Fruit fly (Drosophila melanogaster) whole organism, embryonic: ENCODE data around the gene CG1572.

Experiments
- Bgb ChIP-seq: fragments of 200-800 bp; sonication (Bioruptor generic); IDR thresholded peaks from 2 replicates; pipeline ENCODE4 v1.3.6; 2022; ENCODE audit warnings: missing biosample characterization, missing genetic modification characterization; ENCODE audit not compliant: partially characterized antibody
- CG10274 ChIP-seq: fragments of 200-800 bp; sonication (Bioruptor generic); optimal IDR thresholded peaks from 3 replicates; lab custom pipeline; 2017; ENCODE audit warnings: missing biosample characterization, mild to moderate bottlenecking, missing genetic modification characterization
- CG14667 ChIP-seq: fragments of 200-800 bp; sonication (Bioruptor generic); IDR thresholded peaks from 2 replicates; pipeline ENCODE4 v1.3.6; 2022; ENCODE audit warnings: missing biosample characterization, missing genetic modification characterization
- CG14860 ChIP-seq: fragments of 200-800 bp; sonication (Bioruptor generic); IDR thresholded peaks from 3 replicates; pipeline ENCODE4 v1.3.6; 2022; ENCODE audit warnings: missing biosample characterization, missing genetic modification characterization; ENCODE audit not compliant: partially characterized antibody
- CG1529 ChIP-seq: fragments of 200-800 bp; sonication (Bioruptor generic); optimal IDR thresholded peaks from 3 replicates; lab custom pipeline; 2018; ENCODE audit warnings: missing biosample characterization, missing genetic modification characterization
- CG1647 ChIP-seq: fragments of 200-800 bp; sonication (Bioruptor generic); optimal IDR thresholded peaks from 3 replicates; lab custom pipeline; 2016; ENCODE audit warnings: missing biosample characterization, missing genetic modification characterization
- CG17186 ChIP-seq: fragments of 200-800 bp; sonication (Bioruptor generic); optimal IDR thresholded peaks from 3 replicates; lab custom pipeline; 2017; ENCODE audit warnings: missing biosample characterization, missing genetic modification reagents, missing genetic modification characterization
- CG2116 ChIP-seq: fragments of 200-800 bp; sonication (Bioruptor generic); optimal IDR thresholded peaks from 3 replicates; lab custom pipeline; 2018; ENCODE audit warnings: missing biosample characterization, mild to moderate bottlenecking, missing genetic modification characterization
- CG2129 ChIP-seq: fragments of 200-800 bp; sonication (Bioruptor generic); IDR thresholded peaks from 2 replicates; pipeline ENCODE4 v1.3.6; 2022; ENCODE audit warnings: missing biosample characterization, missing genetic modification characterization; ENCODE audit not compliant: partially characterized antibody
- CG31441 ChIP-seq: fragments of 200-800 bp; sonication (Bioruptor generic); IDR thresholded peaks from 2 replicates; pipeline ENCODE4 v1.3.6; 2022; ENCODE audit warnings: missing biosample characterization, missing genetic modification characterization
- CG9609 ChIP-seq: fragments of 200-800 bp; sonication (Bioruptor generic); optimal IDR thresholded peaks from 3 replicates; lab custom pipeline; 2016; ENCODE audit warnings: missing biosample characterization, missing genetic modification characterization
- Camta ChIP-seq: fragments of 200-800 bp; sonication (Bioruptor generic); optimal IDR thresholded peaks from 2 replicates; lab custom pipeline; 2016; ENCODE audit warnings: missing biosample characterization, missing genetic modification characterization
- Chrac-16 ChIP-seq: fragments of 200-800 bp; sonication (Bioruptor generic); optimal IDR thresholded peaks from 3 replicates; lab custom pipeline; 2016; ENCODE audit warnings: missing biosample characterization, missing genetic modification characterization
- Doc3 ChIP-seq: fragments of 200-800 bp; sonication (Bioruptor generic); IDR thresholded peaks from 3 replicates; pipeline ENCODE4 v1.3.6; 2022; ENCODE audit warnings: missing biosample characterization, missing genetic modification characterization; ENCODE audit not compliant: partially characterized antibody
- Dref ChIP-seq: fragments of 200-800 bp; sonication (Bioruptor generic); IDR thresholded peaks from 2 replicates; pipeline ENCODE4 v1.3.6; 2022; ENCODE audit warnings: missing biosample characterization, missing genetic modification characterization
- Ets97D ChIP-seq: fragments of 200-800 bp; sonication (Bioruptor generic); optimal IDR thresholded peaks from 3 replicates; lab custom pipeline; 2016; ENCODE audit warnings: missing biosample characterization, missing genetic modification characterization
- Fer2 ChIP-seq: fragments of 200-800 bp; sonication (Bioruptor generic); optimal IDR thresholded peaks from 2 replicates; lab custom pipeline; 2018; ENCODE audit warnings: missing biosample characterization, mild to moderate bottlenecking, missing genetic modification characterization, moderate library complexity
- HLHmδ ChIP-seq: fragments of 200-800 bp; sonication (Bioruptor generic); optimal IDR thresholded peaks from 2 replicates; lab custom pipeline; 2018; ENCODE audit warnings: missing biosample characterization, mild to moderate bottlenecking, missing genetic modification characterization, moderate library complexity
- Hand ChIP-seq: fragments of 200-800 bp; sonication (Bioruptor generic); optimal IDR thresholded peaks from 2 replicates; lab custom pipeline; 2017; ENCODE audit warnings: mild to moderate bottlenecking, missing biosample characterization, missing genetic modification reagents, missing genetic modification characterization
- Hmx ChIP-seq: fragments of 200-800 bp; sonication (Bioruptor generic); optimal IDR thresholded peaks from 2 replicates; lab custom pipeline; 2016; ENCODE audit warnings: missing biosample characterization, missing genetic modification characterization
- Hr51 ChIP-seq, 2 experiments: fragments of 200-800 bp; sonication (Bioruptor generic); optimal IDR thresholded peaks; 2 replicates in 1 of 2; 3 replicates in 1 of 2; lab custom pipeline; 2016 to 2018; ENCODE audit warnings: missing biosample characterization in 2 of 2, missing genetic modification characterization in 2 of 2, mild to moderate bottlenecking in 1 of 2, moderate library complexity in 1 of 2
- Oaz ChIP-seq: fragments of 200-800 bp; sonication (Bioruptor generic); IDR thresholded peaks from 2 replicates; pipeline ENCODE4 v1.3.6; 2022; ENCODE audit warnings: missing biosample characterization, missing genetic modification characterization
- Opbp ChIP-seq: fragments of 200-800 bp; sonication (Bioruptor generic); IDR thresholded peaks from 3 replicates; pipeline ENCODE4 v1.3.6; 2022; ENCODE audit warnings: missing biosample characterization, missing genetic modification characterization; ENCODE audit not compliant: partially characterized antibody
- Ptx1 ChIP-seq: fragments of 200-800 bp; sonication (Bioruptor generic); IDR thresholded peaks from 2 replicates; pipeline ENCODE4 v1.3.6; 2022; ENCODE audit warnings: missing biosample characterization, missing genetic modification characterization
- Stat92E ChIP-seq, 3 experiments: fragments of >200 bp in 2 of 3; fragments of 200-800 bp in 1 of 3; sonication (Bioruptor generic) in 1 of 3; optimal IDR thresholded peaks; 2 replicates each; lab custom pipeline; 2017 to 2019; ENCODE audit warnings: missing biosample characterization in 3 of 3, missing genetic modification characterization in 3 of 3, mild to moderate bottlenecking in 1 of 3, moderate library complexity in 1 of 3
- Tbp ChIP-seq: fragments of >200 bp; optimal IDR thresholded peaks from 2 replicates; lab custom pipeline; 2018; ENCODE audit warnings: missing biosample characterization, missing genetic modification characterization
- abd-A ChIP-seq: fragments of 200-800 bp; sonication (Bioruptor generic); optimal IDR thresholded peaks from 3 replicates; lab custom pipeline; 2019; ENCODE audit warnings: missing biosample characterization, mild to moderate bottlenecking, missing genetic modification characterization, moderate library complexity
- ac ChIP-seq: fragments of 200-800 bp; sonication (Bioruptor generic); optimal IDR thresholded peaks from 3 replicates; lab custom pipeline; 2017; ENCODE audit warnings: missing biosample characterization, mild to moderate bottlenecking, missing genetic modification characterization
- chn ChIP-seq: fragments of 200-800 bp; sonication (Bioruptor generic); optimal IDR thresholded peaks from 2 replicates; lab custom pipeline; 2016; ENCODE audit warnings: missing biosample characterization, missing genetic modification characterization
- dan ChIP-seq: fragments of 200-800 bp; sonication (Bioruptor generic); IDR thresholded peaks from 2 replicates; pipeline ENCODE4 v1.3.6; 2022; ENCODE audit warnings: missing biosample characterization, missing genetic modification characterization
- dpn ChIP-seq, 2 experiments: fragments of 200-800 bp; sonication (Bioruptor generic); optimal IDR thresholded peaks; 3 replicates each; lab custom pipeline; 2016; ENCODE audit warnings: missing biosample characterization in 2 of 2, missing genetic modification characterization in 2 of 2
- ewg ChIP-seq: fragments of 200-800 bp; sonication (Bioruptor generic); optimal IDR thresholded peaks from 3 replicates; lab custom pipeline; 2017; ENCODE audit warnings: mild to moderate bottlenecking, missing biosample characterization, missing genetic modification reagents, missing genetic modification characterization
- fd64A ChIP-seq: fragments of 200-800 bp; sonication (Bioruptor generic); optimal IDR thresholded peaks from 3 replicates; lab custom pipeline; 2018; ENCODE audit warnings: missing biosample characterization, mild to moderate bottlenecking, missing genetic modification characterization
- knrl ChIP-seq: fragments of 200-800 bp; sonication (Bioruptor generic); IDR thresholded peaks from 3 replicates; pipeline ENCODE4 v1.3.6; 2022; ENCODE audit warnings: missing biosample characterization, missing genetic modification characterization; ENCODE audit not compliant: partially characterized antibody
- lbe ChIP-seq: fragments of 200-800 bp; sonication (Bioruptor generic); optimal IDR thresholded peaks from 2 replicates; lab custom pipeline; 2016; ENCODE audit warnings: missing biosample characterization, mild to moderate bottlenecking, missing genetic modification characterization
- lilli ChIP-seq: fragments of 200-800 bp; sonication (Bioruptor generic); optimal IDR thresholded peaks from 3 replicates; lab custom pipeline; 2016; ENCODE audit warnings: missing biosample characterization, missing genetic modification characterization
- maf-S ChIP-seq: fragments of 200-800 bp; sonication (Bioruptor generic); optimal IDR thresholded peaks from 2 replicates; lab custom pipeline; 2016; ENCODE audit warnings: missing biosample characterization, missing genetic modification characterization
- org-1 ChIP-seq: fragments of 200-800 bp; sonication (Bioruptor generic); optimal IDR thresholded peaks from 2 replicates; lab custom pipeline; 2017; ENCODE audit warnings: missing biosample characterization, missing genetic modification characterization
- otp ChIP-seq: fragments of 200-800 bp; sonication (Bioruptor generic); IDR thresholded peaks from 3 replicates; pipeline ENCODE4, ENCODE4 v1.3.6; 2022; ENCODE audit warnings: missing biosample characterization, missing genetic modification characterization
- p53 ChIP-seq: fragments of 200-800 bp; sonication (Bioruptor generic); optimal IDR thresholded peaks from 2 replicates; lab custom pipeline; 2016; ENCODE audit warnings: missing biosample characterization, missing genetic modification characterization
- pum ChIP-seq: fragments of 200-800 bp; sonication (Bioruptor generic); optimal IDR thresholded peaks from 2 replicates; lab custom pipeline; 2016; ENCODE audit warnings: missing biosample characterization, missing genetic modification characterization
- toy ChIP-seq: fragments of 200-800 bp; sonication (Bioruptor generic); IDR thresholded peaks from 2 replicates; pipeline ENCODE4 v1.3.6; 2022; ENCODE audit warnings: missing biosample characterization, missing genetic modification characterization
- trem ChIP-seq: fragments of 200-800 bp; optimal IDR thresholded peaks from 3 replicates; lab custom pipeline; 2019; ENCODE audit warnings: missing biosample characterization, mild to moderate bottlenecking, missing genetic modification characterization, moderate library complexity
- ttk ChIP-seq: fragments of 200-800 bp; sonication (Bioruptor generic); IDR thresholded peaks from 2 replicates; pipeline ENCODE4 v2.1.2; 2022; ENCODE audit warnings: missing biosample characterization, missing genetic modification characterization
- tup ChIP-seq: fragments of 200-800 bp; sonication (Bioruptor generic); optimal IDR thresholded peaks from 2 replicates; lab custom pipeline; 2016; ENCODE audit warnings: missing biosample characterization, mild to moderate bottlenecking, missing genetic modification characterization, moderate library complexity
- tx ChIP-seq: fragments of 200-800 bp; sonication (Bioruptor generic); optimal IDR thresholded peaks from 2 replicates; lab custom pipeline; 2016; ENCODE audit warnings: missing biosample characterization, missing genetic modification characterization
- vvl ChIP-seq: fragments of 200-800 bp; sonication (Bioruptor generic); IDR thresholded peaks from 2 replicates; pipeline ENCODE4 v1.3.6; 2022; ENCODE audit warnings: missing biosample characterization, missing genetic modification characterization
- wdn ChIP-seq: fragments of 200-800 bp; sonication (Bioruptor generic); IDR thresholded peaks from 2 replicates; pipeline ENCODE4 v1.3.6; 2022; ENCODE audit warnings: missing biosample characterization, missing genetic modification characterization
- zen2 ChIP-seq: fragments of 200-800 bp; sonication (Bioruptor generic); IDR thresholded peaks from 3 replicates; pipeline ENCODE4 v1.3.6; 2022; ENCODE audit warnings: missing biosample characterization, missing genetic modification characterization; ENCODE audit not compliant: partially characterized antibody

CG1572 gene

dm6 chrX:11528026-11528702 is 30.3 kb downstream of the CG1572 start (continued):
- TF ChIP-seq ttk (GFP tag; lab: Robert Waterston, UW), result peak; percentile 56; the same call in 1 of the 2 replicates
- no peak for TF ChIP-seq knrl (GFP tag; lab: Robert Waterston, UW)
- TF ChIP-seq tup, result no peak
- TF ChIP-seq CG2129 (GFP tag; lab: Robert Waterston, UW), result no peak
- peak; percentile 9 to 66 for TF ChIP-seq Hr51 (GFP tag; optimal IDR thresholded peaks at IDR 0.05; lab: Kevin White, UChicago)
- no peak for TF ChIP-seq Dref (GFP tag; lab: Robert Waterston, UW)
- TF ChIP-seq CG1529 (GFP tag; lab: Kevin White, UChicago), result peak; percentile 87
- TF ChIP-seq Hmx (GFP tag; lab: Kevin White, UChicago), result no peak
- TF ChIP-seq abd-A, result no peak
- TF ChIP-seq Hand, result peak; percentile 18
- peak; percentile 64 for TF ChIP-seq lilli (GFP tag; lab: Kevin White, UChicago)
- peak; percentile 19 for TF ChIP-seq CG10274
- peak; percentile 60 for TF ChIP-seq CG14667 (GFP tag; lab: Robert Waterston, UW)
- peak; percentile 41 to 64 for TF ChIP-seq dpn (GFP tag; optimal IDR thresholded peaks at IDR 0.05; lab: Kevin White, UChicago)
- TF ChIP-seq Doc3 (GFP tag; lab: Robert Waterston, UW), result no peak
- peak; percentile 66 for TF ChIP-seq Chrac-16
- no peak for TF ChIP-seq maf-S (GFP tag; lab: Kevin White, UChicago)
- TF ChIP-seq Fer2, result no peak
- TF ChIP-seq lbe (GFP tag; lab: Kevin White, UChicago), result no peak
- TF ChIP-seq ac (GFP tag; lab: Kevin White, UChicago), result peak; percentile 62
- TF ChIP-seq p53 (GFP tag; lab: Kevin White, UChicago), result no peak
- peak; percentile 74 for TF ChIP-seq otp (GFP tag; lab: Robert Waterston, UW)
- TF ChIP-seq ewg (GFP tag; lab: Kevin White, UChicago), result peak; percentile 65
- TF ChIP-seq Opbp (GFP tag; lab: Robert Waterston, UW), result no peak
- TF ChIP-seq pum (GFP tag; lab: Kevin White, UChicago), result peak; percentile 65
- peak; percentile 31 for TF ChIP-seq CG2116
- TF ChIP-seq CG17186 (GFP tag; lab: Kevin White, UChicago), result peak; percentile 35
- peak; percentile 87 for TF ChIP-seq trem (tag; lab: Kevin White, UChicago)
- peak; percentile 80 for TF ChIP-seq fd64A (GFP tag; lab: Kevin White, UChicago)
- no peak for TF ChIP-seq zen2 (GFP tag; lab: Robert Waterston, UW)
- TF ChIP-seq Camta (GFP tag; lab: Kevin White, UChicago), result peak; percentile 42
- TF ChIP-seq CG14860 (GFP tag; lab: Robert Waterston, UW), result no peak
- TF ChIP-seq toy (GFP tag; lab: Robert Waterston, UW), result 0 out of 2 replicates have a peak, but pooled peaks have one; percentile 29
- peak; percentile 13 for TF ChIP-seq Ets97D (GFP tag; lab: Kevin White, UChicago)
- no peak for TF ChIP-seq Bgb
- peak in 1 of 3 experiments; percentile 30 for TF ChIP-seq Stat92E (GFP tag; optimal IDR thresholded peaks at IDR 0.05; lab: Kevin White, UChicago)
- TF ChIP-seq dan, result peak; percentile 72; the same call in 1 of the 2 replicates
- TF ChIP-seq CG9609 (GFP tag; lab: Kevin White, UChicago), result no peak
- peak; percentile 84 for TF ChIP-seq vvl (GFP tag; lab: Robert Waterston, UW)
- no peak for TF ChIP-seq Tbp
- no peak for TF ChIP-seq wdn
- TF ChIP-seq HLHmδ (GFP tag; lab: Kevin White, UChicago), result no peak
- TF ChIP-seq CG31441 (GFP tag; lab: Robert Waterston, UW), result peak; percentile 95
- TF ChIP-seq org-1 (GFP tag; lab: Kevin White, UChicago), result peak; percentile 38
- peak; percentile 66 for TF ChIP-seq Ptx1 (GFP tag; lab: Robert Waterston, UW)
- TF ChIP-seq Oaz (GFP tag; lab: Robert Waterston, UW), result no peak
- TF ChIP-seq chn (GFP tag; lab: Kevin White, UChicago), result peak; percentile 74
- TF ChIP-seq tx (GFP tag; lab: Kevin White, UChicago), result no peak
- peak; percentile 55 for TF ChIP-seq CG1647
